Worm (Caenorhabditis elegans) whole organism, L3 larva: ENCODE measurements around the gene mmcm-1.

ENCODE experiments used
- R02D3.7 ChIP-seq: fragments of 150-350 bp; optimal IDR thresholded peaks from 2 replicates; lab custom pipeline; 2014; ENCODE audit warnings: missing biosample characterization, missing genetic modification characterization
- ZK546.5 ChIP-seq: sonication (generic microtip); optimal IDR thresholded peaks from 2 replicates; lab custom pipeline; 2017; ENCODE audit warnings: missing biosample characterization, missing genetic modification characterization
- aly-2 ChIP-seq: fragments of 150-350 bp; optimal IDR thresholded peaks from 2 replicates; lab custom pipeline; 2014; ENCODE audit warnings: missing biosample characterization, missing genetic modification characterization
- ama-1 ChIP-seq: fragments of 150-350 bp; optimal IDR thresholded peaks from 2 replicates; lab custom pipeline; 2018
- ceh-16 ChIP-seq: sonication (generic microtip); optimal IDR thresholded peaks from 2 replicates; lab custom pipeline; 2017; ENCODE audit warnings: missing biosample characterization, missing genetic modification characterization
- ceh-82 ChIP-seq: fragments of 150-350 bp; optimal IDR thresholded peaks from 2 replicates; lab custom pipeline; 2014; ENCODE audit warnings: missing biosample characterization, missing genetic modification characterization
- daf-12 ChIP-seq: fragments of 150-350 bp; optimal IDR thresholded peaks from 2 replicates; lab custom pipeline; 2014; ENCODE audit warnings: missing biosample characterization, missing genetic modification reagents, missing genetic modification characterization
- egl-27 ChIP-seq: sonication (generic microtip); optimal IDR thresholded peaks from 4 replicates; lab custom pipeline; 2017; ENCODE audit warnings: missing biosample characterization, missing genetic modification reagents, missing genetic modification characterization
- elt-1 ChIP-seq: fragments of 150-350 bp; optimal IDR thresholded peaks from 2 replicates; lab custom pipeline; 2014; ENCODE audit warnings: missing biosample characterization, missing genetic modification characterization
- elt-2 ChIP-seq: sonication (generic microtip); optimal IDR thresholded peaks from 2 replicates; lab custom pipeline; 2016; ENCODE audit warnings: missing genetic modification reagents, mild to moderate bottlenecking, missing genetic modification characterization, missing compliant biosample characterization
- elt-3 ChIP-seq, 3 experiments: fragments of 150-350 bp in 1 of 3; sonication (generic microtip) in 2 of 3; optimal IDR thresholded peaks; 2 replicates in 2 of 3; 4 replicates in 1 of 3; lab custom pipeline; 2014 to 2017; ENCODE audit warnings: missing biosample characterization in 3 of 3, missing genetic modification characterization in 3 of 3
- eor-1 ChIP-seq, 2 experiments: fragments of 150-350 bp; optimal IDR thresholded peaks; 2 replicates each; lab custom pipeline; 2014 to 2018; ENCODE audit warnings: missing biosample characterization in 2 of 2, missing genetic modification characterization in 2 of 2
- fkh-2 ChIP-seq: fragments of 150-350 bp; optimal IDR thresholded peaks from 2 replicates; lab custom pipeline; 2014; ENCODE audit warnings: missing biosample characterization, missing genetic modification reagents, missing genetic modification characterization
- fos-1 ChIP-seq: fragments of 150-350 bp; optimal IDR thresholded peaks from 2 replicates; lab custom pipeline; 2014; ENCODE audit warnings: missing biosample characterization, missing genetic modification characterization
- hmg-11 ChIP-seq: sonication (generic microtip); optimal IDR thresholded peaks from 2 replicates; lab custom pipeline; 2016; ENCODE audit warnings: missing genetic modification characterization, missing compliant biosample characterization
- lin-39 ChIP-seq: fragments of 150-350 bp; optimal IDR thresholded peaks from 2 replicates; lab custom pipeline; 2018; ENCODE audit warnings: missing biosample characterization, missing genetic modification reagents, missing genetic modification characterization
- lsy-12 ChIP-seq: sonication (generic microtip); optimal IDR thresholded peaks from 2 replicates; lab custom pipeline; 2016; ENCODE audit warnings: mild to moderate bottlenecking, missing genetic modification characterization, missing compliant biosample characterization
- mdl-1 ChIP-seq: fragments of 150-350 bp; optimal IDR thresholded peaks from 2 replicates; lab custom pipeline; 2014; ENCODE audit warnings: missing biosample characterization, missing genetic modification characterization
- mml-1 ChIP-seq: fragments of 150-350 bp; sonication (generic microtip); optimal IDR thresholded peaks from 3 replicates; lab custom pipeline; 2014; ENCODE audit warnings: missing biosample characterization, missing genetic modification characterization
- nfya-1 ChIP-seq: sonication (generic microtip); optimal IDR thresholded peaks from 2 replicates; lab custom pipeline; 2017; ENCODE audit warnings: missing genetic modification characterization, mild to moderate bottlenecking, missing compliant biosample characterization, antibody characterized with exemption, moderate library complexity; ENCODE audit not compliant: insufficient read depth
- nhr-12 ChIP-seq: fragments of 150-350 bp; optimal IDR thresholded peaks from 2 replicates; lab custom pipeline; 2014; ENCODE audit warnings: missing biosample characterization, missing genetic modification characterization
- nhr-25 ChIP-seq: sonication (generic microtip); optimal IDR thresholded peaks from 2 replicates; lab custom pipeline; 2017; ENCODE audit warnings: missing biosample characterization, missing genetic modification characterization
- nhr-28 ChIP-seq: fragments of 150-350 bp; optimal IDR thresholded peaks from 2 replicates; lab custom pipeline; 2014; ENCODE audit warnings: missing biosample characterization, missing genetic modification characterization
- nhr-43 ChIP-seq: sonication (generic microtip); optimal IDR thresholded peaks from 2 replicates; lab custom pipeline; 2016; ENCODE audit warnings: mild to moderate bottlenecking, missing genetic modification characterization, missing compliant biosample characterization; ENCODE audit not compliant: poor library complexity, severe bottlenecking
- nhr-67 ChIP-seq: fragments of 150-350 bp; optimal IDR thresholded peaks from 2 replicates; lab custom pipeline; 2014; ENCODE audit warnings: missing biosample characterization, missing genetic modification characterization
- nhr-76 ChIP-seq: fragments of 150-350 bp; sonication (generic microtip); optimal IDR thresholded peaks from 5 replicates; lab custom pipeline; 2014; ENCODE audit warnings: missing biosample characterization, missing genetic modification characterization
- nhr-77 ChIP-seq: fragments of 150-350 bp; optimal IDR thresholded peaks from 2 replicates; lab custom pipeline; 2014; ENCODE audit warnings: missing biosample characterization, missing genetic modification characterization
- pha-4 ChIP-seq: fragments of 150-350 bp; optimal IDR thresholded peaks from 2 replicates; lab custom pipeline; 2014; ENCODE audit warnings: missing biosample characterization, missing genetic modification reagents, missing genetic modification characterization
- pqm-1 ChIP-seq: fragments of 150-350 bp; optimal IDR thresholded peaks from 2 replicates; lab custom pipeline; 2017; ENCODE audit warnings: missing biosample characterization, missing genetic modification characterization, inconsistent platforms
- snpc-4 ChIP-seq: fragments of 150-350 bp; optimal IDR thresholded peaks from 2 replicates; lab custom pipeline; 2014; ENCODE audit warnings: missing biosample characterization, missing genetic modification characterization
- unc-39 ChIP-seq: sonication (generic microtip); optimal IDR thresholded peaks from 4 replicates; lab custom pipeline; 2017; ENCODE audit warnings: missing biosample characterization, missing genetic modification characterization
- zag-1 ChIP-seq: fragments of 150-350 bp; optimal IDR thresholded peaks from 2 replicates; lab custom pipeline; 2014; ENCODE audit warnings: missing biosample characterization, missing genetic modification characterization
- ztf-11 ChIP-seq: fragments of 150-350 bp; optimal IDR thresholded peaks from 2 replicates; lab custom pipeline; 2014; ENCODE audit warnings: missing biosample characterization, missing genetic modification characterization
- ztf-4 ChIP-seq: fragments of 150-350 bp; optimal IDR thresholded peaks from 2 replicates; lab custom pipeline; 2014; ENCODE audit warnings: missing biosample characterization, missing genetic modification characterization

Gene mmcm-1

ce11 chrIII:3875608-3876007 lies 31.9 kb downstream of the mmcm-1 start (continued):
- no peak for TF ChIP-seq elt-1
- TF ChIP-seq ama-1 (lab: Kevin White, UChicago), result no peak
- TF ChIP-seq elt-3 (tag; optimal IDR thresholded peaks at IDR 0.05; lab: Kevin White, UChicago), result no peak
- TF ChIP-seq nhr-67 (tag; lab: Kevin White, UChicago), result no peak
- no peak for TF ChIP-seq daf-12 (tag; lab: Kevin White, UChicago)
- no peak for TF ChIP-seq ceh-16 (tag; lab: Kevin White, UChicago)
- no peak for TF ChIP-seq eor-1 (tag; optimal IDR thresholded peaks at IDR 0.05; lab: Kevin White, UChicago)
- no peak for TF ChIP-seq lsy-12 (tag; lab: Kevin White, UChicago)
- no peak for TF ChIP-seq lin-39
- no peak for TF ChIP-seq mdl-1 (tag; lab: Kevin White, UChicago)

DNA sequence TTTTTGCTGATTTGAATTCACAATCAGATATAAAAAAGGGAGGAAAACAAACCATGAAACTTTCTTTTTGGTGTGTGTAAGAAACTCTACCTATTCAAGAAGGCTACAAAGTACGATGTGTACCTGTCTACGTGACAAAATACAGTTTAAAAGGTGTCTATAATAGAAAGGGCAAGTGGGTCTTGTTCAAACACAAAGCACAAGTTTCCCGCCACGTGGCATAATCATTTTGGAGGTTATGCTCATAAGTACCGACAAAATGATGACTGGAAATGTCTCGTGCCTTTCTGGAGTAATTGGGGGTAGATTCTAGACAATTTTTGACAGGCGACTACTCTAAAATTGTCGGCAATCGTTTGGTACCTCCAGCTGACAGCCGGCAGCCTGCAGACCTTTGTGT lies 32.6 kb downstream of the mmcm-1 start:
- TF ChIP-seq elt-3 (tag; optimal IDR thresholded peaks at IDR 0.05; lab: Kevin White, UChicago) (no peak), nhr-28 (tag; lab: Kevin White, UChicago) (no peak), elt-2 (tag; lab: Kevin White, UChicago) (peak; percentile 45), pha-4 (tag; lab: Kevin White, UChicago) (peak; percentile 34), nhr-67 (tag; lab: Kevin White, UChicago) (no peak)

DNA sequence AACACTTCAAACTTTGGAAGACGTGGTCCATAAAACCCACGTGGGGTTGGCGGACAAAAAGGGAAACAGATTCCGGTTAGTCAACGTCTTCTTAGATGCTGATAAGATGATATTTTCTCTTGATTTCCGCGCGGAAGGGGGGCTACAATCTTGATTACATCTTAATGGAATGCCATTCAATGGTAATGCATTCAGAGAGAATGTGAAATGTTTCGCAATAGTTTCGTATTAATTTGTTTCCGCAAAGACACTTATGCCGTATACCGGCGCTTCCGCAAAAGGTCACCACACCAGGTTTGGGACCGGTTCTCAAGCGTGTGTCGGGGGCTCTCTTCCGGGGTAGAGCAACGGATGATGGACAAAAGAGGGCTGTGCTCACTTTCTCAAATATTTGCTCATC lies 33.0 kb downstream of the mmcm-1 start:
- TF ChIP-seq nhr-76 (tag; lab: Kevin White, UChicago) (no peak), nhr-25 (peak; percentile 69)

- no peak for TF ChIP-seq nhr-77
- TF ChIP-seq elt-1, result no peak
- no peak for TF ChIP-seq ceh-82 (tag; lab: Kevin White, UChicago)
- TF ChIP-seq nfya-1, result no peak
- no peak for TF ChIP-seq fkh-2 (tag; lab: Kevin White, UChicago)
- no peak for TF ChIP-seq egl-27 (tag; lab: Kevin White, UChicago)
- peak; percentile 52 for TF ChIP-seq elt-2 (tag; lab: Kevin White, UChicago)
- peak; percentile 25 for TF ChIP-seq pqm-1 (tag; lab: Kevin White, UChicago)
- no peak for TF ChIP-seq hmg-11 (tag; lab: Kevin White, UChicago)
- peak; percentile 39 for TF ChIP-seq nhr-25
- TF ChIP-seq ztf-4, result no peak
- peak; percentile 83 for TF ChIP-seq pha-4 (tag; lab: Kevin White, UChicago)
- no peak for TF ChIP-seq nhr-67 (tag; lab: Kevin White, UChicago)
These were observed 34.1 kb downstream of the mmcm-1 start for ce11 chrIII:3873424-3873823.

- TF ChIP-seq zag-1 (tag; lab: Kevin White, UChicago) (no peak), ZK546.5 (tag; lab: Kevin White, UChicago) (no peak), fos-1 (no peak), mdl-1 (tag; lab: Kevin White, UChicago) (no peak), elt-2 (tag; lab: Kevin White, UChicago) (no peak), ceh-82 (tag; lab: Kevin White, UChicago) (no peak), snpc-4 (tag; lab: Kevin White, UChicago) (no peak), nhr-12 (tag; lab: Kevin White, UChicago) (no peak), aly-2 (tag; lab: Kevin White, UChicago) (no peak), eor-1 (tag; optimal IDR thresholded peaks at IDR 0.05; lab: Kevin White, UChicago) (no peak), elt-1 (no peak), pqm-1 (tag; lab: Kevin White, UChicago) (no peak), unc-39 (tag; lab: Kevin White, UChicago) (no peak), R02D3.7 (no peak), nhr-43 (no peak), nhr-76 (tag; lab: Kevin White, UChicago) (no peak), mml-1 (no peak), ztf-11 (tag; lab: Kevin White, UChicago) (no peak)
These were observed 34.5 kb downstream of the mmcm-1 start for ce11 chrIII:3872978-3873377.
